Fruit fly (Drosophila melanogaster): ENCODE measurements around the gene Usp32.

Gene Usp32

dm6 chr3L:19928435-19929011 lies 57.6 kb downstream of the Usp32 start, which contains the start of the genes CG8004 and RhoGDI (continued):
- TF ChIP-seq ind (GFP tag; optimal IDR thresholded peaks at IDR 0.05) (peak; percentile 69), lab (GFP tag; optimal IDR thresholded peaks at IDR 0.05) (peak; percentile 79), CG17568 (GFP tag; optimal IDR thresholded peaks at IDR 0.05) (no peak), CG16779 (GFP tag; IDR thresholded peaks at IDR 0.05) (no peak), CG30403 (GFP tag; optimal IDR thresholded peaks at IDR 0.05) (peak; percentile 77), CG31365 (tag; optimal IDR thresholded peaks at IDR 0.05) (no peak), knrl (GFP tag; IDR thresholded peaks at IDR 0.05; ENCODE audit: partially characterized antibody) (no peak), CG10431 (GFP tag; optimal IDR thresholded peaks at IDR 0.05) (no peak), CG13287 (GFP tag; IDR thresholded peaks at IDR 0.05; ENCODE audit: partially characterized antibody) (peak; percentile 60; the same call in 1 of the 2 replicates), CG3281 (GFP tag; optimal IDR thresholded peaks at IDR 0.05) (peak; percentile 48), Dbx (GFP tag; IDR thresholded peaks at IDR 0.05) (peak; percentile 51; the same call in 2 of the 3 replicates), D (optimal IDR thresholded peaks at IDR 0.05) (no peak), D (GFP tag; optimal IDR thresholded peaks at IDR 0.05) (no peak), BEAF-32 (GFP tag; optimal IDR thresholded peaks at IDR 0.05) (peak; percentile 53), CG18599 (GFP tag; optimal IDR thresholded peaks at IDR 0.05) (peak; percentile 29), CG13424 (tag; optimal IDR thresholded peaks at IDR 0.05) (peak; percentile 74), CG8924 (tag; optimal IDR thresholded peaks at IDR 0.05) (peak; percentile 86), zen2 (GFP tag; IDR thresholded peaks at IDR 0.05; ENCODE audit: partially characterized antibody) (no peak), CG15073 (GFP tag; optimal IDR thresholded peaks at IDR 0.05) (no peak), Bdp1 (GFP tag; optimal IDR thresholded peaks at IDR 0.05) (peak; percentile 54), jumu (GFP tag; optimal IDR thresholded peaks at IDR 0.05) (peak; percentile 66), Dad (GFP tag; optimal IDR thresholded peaks at IDR 0.05) (peak; percentile 67), Sry-δ (GFP tag; optimal IDR thresholded peaks at IDR 0.05) (peak; percentile 53), croc (GFP tag; conservative IDR thresholded peaks at IDR 0.05) (peak; percentile 29; the same call in 1 of the 3 replicates), HmgZ (tag; optimal IDR thresholded peaks at IDR 0.05) (peak; percentile 75), CG5953 (GFP tag; IDR thresholded peaks at IDR 0.05) (peak; percentile 50; the same call in 1 of the 2 replicates), chif (GFP tag; optimal IDR thresholded peaks at IDR 0.05) (peak; percentile 12 to 64), CG10366 (GFP tag; IDR thresholded peaks at IDR 0.05) (peak; percentile 61), tll (GFP tag; optimal IDR thresholded peaks at IDR 0.05) (peak in 1 of 2 experiments; percentile 60), CG14667 (GFP tag; IDR thresholded peaks at IDR 0.05) (0 out of 2 replicates have a peak, but pooled peaks have one; percentile 14), CG11398 (GFP tag; optimal IDR thresholded peaks at IDR 0.05) (peak; percentile 44), ERR (GFP tag; optimal IDR thresholded peaks at IDR 0.05) (peak; percentile 20), CG4820 (GFP tag; optimal IDR thresholded peaks at IDR 0.05) (peak; percentile 53), CG10462 (GFP tag; optimal IDR thresholded peaks at IDR 0.05) (peak; percentile 28), Dfd (GFP tag; optimal IDR thresholded peaks at IDR 0.05) (no peak), kay (GFP tag; optimal IDR thresholded peaks at IDR 0.05) (peak; percentile 65), CG34422 (GFP tag; IDR thresholded peaks at IDR 0.05) (no peak), CG1233 (GFP tag; optimal IDR thresholded peaks at IDR 0.05) (no peak), CG11723 (GFP tag; optimal IDR thresholded peaks at IDR 0.05) (no peak), Sin3A (optimal IDR thresholded peaks at IDR 0.05) (peak; percentile 72), CG4328 (GFP tag; optimal IDR thresholded peaks at IDR 0.05) (peak; percentile 48), CG34224 (GFP tag; IDR thresholded peaks at IDR 0.05; ENCODE audit: partially characterized antibody) (no peak), Jarid2 (GFP tag; optimal IDR thresholded peaks at IDR 0.05) (no peak), hbn (GFP tag; IDR thresholded peaks at IDR 0.05; ENCODE audit: partially characterized antibody) (0 out of 2 replicates have a peak, but pooled peaks have one; percentile 26), CG32767 (GFP tag; IDR thresholded peaks at IDR 0.05) (no peak), CG17385 (GFP tag; optimal IDR thresholded peaks at IDR 0.05) (peak; percentile 45), so (GFP tag; IDR thresholded peaks at IDR 0.05) (no peak), NK7.1 (GFP tag; optimal IDR thresholded peaks at IDR 0.05) (no peak), ssp (GFP tag; IDR thresholded peaks at IDR 0.05) (peak; percentile 88), gro (GFP tag; optimal IDR thresholded peaks at IDR 0.05) (peak; percentile 62)

Measured in whole organism, embryonic.